Fruit fly (Drosophila melanogaster) whole organism, wandering third instar larva: ENCODE results near the gene Nph.

Source experiments
- Abd-B ChIP-seq: fragments of >200 bp; optimal IDR thresholded peaks from 2 replicates; lab custom pipeline; 2017; ENCODE audit warnings: missing biosample characterization, missing genetic modification characterization
- CG32264 ChIP-seq: fragments of 200-800 bp; sonication (Bioruptor generic); optimal IDR thresholded peaks from 2 replicates; lab custom pipeline; 2016; ENCODE audit warnings: missing biosample characterization, missing genetic modification characterization
- CrebA ChIP-seq: fragments of 200-800 bp; sonication (Bioruptor generic); optimal IDR thresholded peaks from 2 replicates; lab custom pipeline; 2016; ENCODE audit warnings: missing biosample characterization, mild to moderate bottlenecking, missing genetic modification characterization, borderline replicate concordance
- Dif ChIP-seq: fragments of 200-275, 200-300 bp; sonication (Bioruptor generic); optimal IDR thresholded peaks from 2 replicates; lab custom pipeline; 2018; ENCODE audit warnings: missing biosample characterization, missing genetic modification characterization; ENCODE audit not compliant: partially characterized antibody
- GATAd ChIP-seq: sonication (Bioruptor generic); optimal IDR thresholded peaks from 2 replicates; lab custom pipeline; 2016; ENCODE audit warnings: missing biosample characterization, missing genetic modification characterization
- HLH106 ChIP-seq: fragments of 200-800 bp; optimal IDR thresholded peaks from 3 replicates; lab custom pipeline; 2019; ENCODE audit warnings: missing biosample characterization, mild to moderate bottlenecking, missing genetic modification characterization, moderate library complexity
- Hnf4 ChIP-seq: fragments of 200-800 bp; sonication (Bioruptor generic); optimal IDR thresholded peaks from 2 replicates; lab custom pipeline; 2016; ENCODE audit warnings: missing biosample characterization, mild to moderate bottlenecking, missing genetic modification characterization
- Hr78 ChIP-seq: fragments of >200 bp; optimal IDR thresholded peaks from 2 replicates; lab custom pipeline; 2017; ENCODE audit warnings: missing biosample characterization, missing genetic modification characterization
- Hr83 ChIP-seq: fragments of 200-300 bp; sonication (Bioruptor generic); optimal IDR thresholded peaks from 2 replicates; lab custom pipeline; 2016; ENCODE audit warnings: missing biosample characterization, mild to moderate bottlenecking, missing genetic modification characterization, moderate library complexity; ENCODE audit not compliant: poor library complexity, severe bottlenecking
- Jra ChIP-seq: sonication (Bioruptor generic); optimal IDR thresholded peaks from 2 replicates; lab custom pipeline; 2016; ENCODE audit warnings: missing biosample characterization, missing genetic modification characterization
- Mio ChIP-seq: sonication (Bioruptor generic); optimal IDR thresholded peaks from 2 replicates; lab custom pipeline; 2016; ENCODE audit warnings: missing biosample characterization, missing genetic modification characterization
- N ChIP-seq: fragments of >200 bp; optimal IDR thresholded peaks from 2 replicates; lab custom pipeline; 2018; ENCODE audit warnings: missing biosample characterization, missing external identifiers, missing genetic modification characterization
- Rel ChIP-seq, 2 experiments: fragments of 200-800 bp; sonication (Bioruptor generic) in 1 of 2; optimal IDR thresholded peaks; 2 replicates in 1 of 2; 3 replicates in 1 of 2; lab custom pipeline; 2016 to 2019; ENCODE audit warnings: mild to moderate bottlenecking in 2 of 2, missing biosample characterization in 2 of 2, missing genetic modification characterization in 2 of 2, moderate library complexity in 1 of 2
- Vsx2 ChIP-seq: fragments of 200-300, 225-300 bp; sonication (Bioruptor generic); optimal IDR thresholded peaks from 2 replicates; lab custom pipeline; 2018; ENCODE audit warnings: missing biosample characterization, missing genetic modification characterization; ENCODE audit not compliant: partially characterized antibody
- br ChIP-seq: fragments of 200-800 bp; sonication (Bioruptor generic); optimal IDR thresholded peaks from 2 replicates; lab custom pipeline; 2016; ENCODE audit warnings: missing biosample characterization, missing genetic modification characterization
- dl ChIP-seq, 2 experiments: fragments of 175-275, 200-275 bp in 1 of 2; fragments of 200-275 bp in 1 of 2; sonication (Bioruptor generic); optimal IDR thresholded peaks; lab custom pipeline; 2018; ENCODE audit warnings: mild to moderate bottlenecking in 2 of 2, missing biosample characterization in 2 of 2, missing genetic modification characterization in 2 of 2, moderate library complexity in 2 of 2; ENCODE audit not compliant: partially characterized antibody in 2 of 2, insufficient read depth in 1 of 2
- dmrt93B ChIP-seq: fragments of 200-800 bp; sonication (Bioruptor generic); optimal IDR thresholded peaks from 2 replicates; lab custom pipeline; 2018; ENCODE audit warnings: missing biosample characterization, mild to moderate bottlenecking, missing genetic modification characterization
- ey ChIP-seq: fragments of 200-800 bp; sonication (Bioruptor generic); optimal IDR thresholded peaks from 2 replicates; lab custom pipeline; 2016; ENCODE audit warnings: missing biosample characterization, missing genetic modification characterization
- foxo ChIP-seq, 2 experiments: fragments of 200-800 bp; sonication (Bioruptor generic); optimal IDR thresholded peaks; 2 replicates in 1 of 2; 3 replicates in 1 of 2; lab custom pipeline; 2016 to 2017; ENCODE audit warnings: missing biosample characterization in 2 of 2, missing genetic modification characterization in 2 of 2
- jim ChIP-seq: fragments of 175-275, 200-325 bp; sonication (Bioruptor generic); optimal IDR thresholded peaks from 2 replicates; lab custom pipeline; 2016; ENCODE audit warnings: missing biosample characterization, mild to moderate bottlenecking, missing genetic modification characterization
- lola ChIP-seq: fragments of >200 bp; optimal IDR thresholded peaks from 2 replicates; lab custom pipeline; 2017; ENCODE audit warnings: missing biosample characterization, missing genetic modification characterization
- pan ChIP-seq: fragments of >200 bp; optimal IDR thresholded peaks from 2 replicates; lab custom pipeline; 2017
- psq ChIP-seq: fragments of 200-800 bp; sonication (Bioruptor generic); optimal IDR thresholded peaks from 3 replicates; lab custom pipeline; 2017; ENCODE audit warnings: missing biosample characterization, mild to moderate bottlenecking, missing genetic modification characterization, moderate library complexity
- rgr ChIP-seq: fragments of 200-800 bp; sonication (Bioruptor generic); optimal IDR thresholded peaks from 3 replicates; lab custom pipeline; 2016; ENCODE audit warnings: missing biosample characterization, mild to moderate bottlenecking, missing genetic modification characterization
- tai ChIP-seq: sonication (Bioruptor generic); optimal IDR thresholded peaks from 2 replicates; lab custom pipeline; 2016; ENCODE audit warnings: missing biosample characterization, missing genetic modification characterization
- usp ChIP-seq: fragments of >200 bp; optimal IDR thresholded peaks from 2 replicates; lab custom pipeline; 2017; ENCODE audit warnings: missing biosample characterization, missing genetic modification characterization
- woc ChIP-seq: sonication (Bioruptor generic); optimal IDR thresholded peaks from 2 replicates; lab custom pipeline; 2016; ENCODE audit warnings: missing biosample characterization, mild to moderate bottlenecking, missing genetic modification characterization

Gene Nph

DNA sequence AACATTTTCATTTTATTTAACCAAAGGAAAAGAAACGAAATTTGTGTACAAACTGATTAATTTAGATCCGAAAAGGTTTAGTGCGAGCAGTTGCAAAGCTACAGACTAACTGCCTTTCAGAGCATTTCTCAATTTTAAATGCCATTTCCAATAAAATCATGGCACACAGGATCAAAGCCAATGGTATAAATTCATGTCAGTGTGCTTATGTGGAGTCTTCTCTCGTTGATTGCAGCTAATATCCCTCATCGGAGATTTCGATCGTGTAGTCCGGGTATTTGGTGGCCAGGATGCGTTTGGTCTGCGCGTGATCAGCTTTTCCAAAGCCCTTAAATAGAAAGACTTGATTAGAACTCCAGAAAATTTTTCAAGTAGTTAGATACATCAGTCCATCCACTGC is 34.0 kb upstream of the Nph start, which contains the start of gene janB:
TSS of gene janB (minus strand) at position 101 of the 400 bp plus-strand sequence.
- no peak for TF ChIP-seq GATAd (GFP tag; lab: Kevin White, UChicago)

DNA sequence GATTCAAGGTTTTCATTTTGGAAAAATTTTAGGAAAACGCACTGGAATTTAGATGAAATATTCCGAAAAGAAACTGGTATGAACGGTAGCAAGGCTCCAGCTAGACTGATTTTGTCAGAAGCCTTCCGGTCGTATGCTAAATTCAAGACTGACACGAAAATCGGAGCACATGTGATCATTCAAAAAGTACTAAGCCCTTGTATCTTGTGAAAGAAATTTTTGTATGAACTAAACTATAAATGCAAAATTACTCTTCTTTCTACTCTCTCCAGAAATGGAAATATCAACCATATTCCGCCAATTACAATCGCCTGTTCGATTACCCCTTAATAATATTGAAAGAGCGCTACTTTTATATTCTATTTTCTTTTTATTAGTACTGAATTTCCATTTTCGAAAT is 33.0 kb upstream of the Nph start, which contains the start of gene ocn:
TSS of gene ocn (minus strand) at position 101 of the 400 bp plus-strand sequence.
- no peak for TF ChIP-seq dmrt93B (GFP tag; lab: Kevin White, UChicago)
- no peak for TF ChIP-seq CrebA (GFP tag; lab: Kevin White, UChicago)
- TF ChIP-seq dl (GFP tag; optimal IDR thresholded peaks at IDR 0.05; lab: Kevin White, UChicago; ENCODE audit: insufficient read depth in 1 of 2, partially characterized antibody in 2 of 2) = no peak
- no peak for TF ChIP-seq tai
- TF ChIP-seq, all 38 proteins: peak for 0

DNA sequence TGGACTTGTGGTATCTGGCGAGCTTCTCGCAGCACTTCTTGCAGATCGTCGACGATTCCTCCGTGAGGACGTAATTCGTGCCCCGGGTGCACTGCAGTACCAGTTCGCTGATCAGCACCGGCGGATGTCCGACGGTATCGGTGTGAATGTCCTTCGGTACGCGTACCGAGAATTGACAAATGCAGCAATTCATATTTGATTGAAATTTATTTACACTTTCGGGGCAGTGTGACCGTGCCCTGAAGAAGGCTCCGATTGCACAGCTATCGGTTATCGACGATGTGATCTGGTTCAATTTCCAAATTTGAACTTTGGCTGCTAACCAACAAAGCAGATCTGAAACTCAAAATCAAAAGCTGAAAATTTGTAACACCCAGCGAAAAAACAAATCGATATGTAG is 31.9 kb upstream of the Nph start, which contains the start of gene ZIPIC:
TSS of gene ZIPIC (minus strand) at position 262 of the 400 bp plus-strand sequence.
- TF ChIP-seq pan (lab: Kevin White, UChicago) (no peak), Mio (GFP tag; lab: Kevin White, UChicago) (no peak), dmrt93B (GFP tag; lab: Kevin White, UChicago) (no peak), CG32264 (GFP tag; lab: Kevin White, UChicago) (no peak), Dif (GFP tag; lab: Kevin White, UChicago) (no peak), Hnf4 (GFP tag; lab: Kevin White, UChicago) (no peak), lola (GFP tag; lab: Kevin White, UChicago) (no peak), usp (GFP tag; lab: Kevin White, UChicago) (no peak), ey (GFP tag; lab: Kevin White, UChicago) (no peak), Vsx2 (GFP tag; lab: Kevin White, UChicago) (no peak), Hr83 (GFP tag; lab: Kevin White, UChicago) (no peak), Hr78 (GFP tag; lab: Kevin White, UChicago) (no peak), tai (no peak), CrebA (GFP tag; lab: Kevin White, UChicago) (no peak), dl (GFP tag; optimal IDR thresholded peaks at IDR 0.05; lab: Kevin White, UChicago; ENCODE audit: insufficient read depth in 1 of 2, partially characterized antibody in 2 of 2) (no peak), psq (no peak), Abd-B (GFP tag; lab: Kevin White, UChicago) (no peak), Jra (GFP tag; lab: Kevin White, UChicago) (no peak)

DNA sequence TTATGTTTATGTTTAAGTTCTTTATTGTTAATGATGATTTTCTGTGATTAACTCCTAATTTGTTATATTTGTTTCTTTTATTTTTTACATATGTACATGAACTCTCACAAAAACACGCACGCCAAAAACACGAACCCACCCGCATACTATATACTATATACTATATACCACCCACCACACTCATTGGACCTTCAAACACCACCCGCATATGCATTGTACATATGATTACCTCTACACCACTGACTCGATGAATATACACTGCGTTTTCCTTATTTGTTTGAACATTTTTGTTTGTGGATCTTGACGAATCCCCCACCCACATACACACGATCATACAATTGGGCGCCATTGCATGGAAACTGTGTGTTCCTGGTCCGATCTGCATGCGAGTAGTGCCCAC is 27.6 kb upstream of the Nph start:
- no peak for TF ChIP-seq usp (GFP tag; lab: Kevin White, UChicago)
- no peak for TF ChIP-seq CG32264 (GFP tag; lab: Kevin White, UChicago)
- no peak for TF ChIP-seq br (GFP tag; lab: Kevin White, UChicago)
- no peak for TF ChIP-seq N (GFP tag; lab: Kevin White, UChicago)
- no peak for TF ChIP-seq jim (GFP tag; lab: Kevin White, UChicago)
- no peak for TF ChIP-seq Hnf4 (GFP tag; lab: Kevin White, UChicago)
- no peak for TF ChIP-seq lola (GFP tag; lab: Kevin White, UChicago)
- no peak for TF ChIP-seq HLH106 (tag; lab: Kevin White, UChicago)
- no peak for TF ChIP-seq woc (GFP tag; lab: Kevin White, UChicago)
- no peak for TF ChIP-seq ey (GFP tag; lab: Kevin White, UChicago)
- no peak for TF ChIP-seq tai

DNA sequence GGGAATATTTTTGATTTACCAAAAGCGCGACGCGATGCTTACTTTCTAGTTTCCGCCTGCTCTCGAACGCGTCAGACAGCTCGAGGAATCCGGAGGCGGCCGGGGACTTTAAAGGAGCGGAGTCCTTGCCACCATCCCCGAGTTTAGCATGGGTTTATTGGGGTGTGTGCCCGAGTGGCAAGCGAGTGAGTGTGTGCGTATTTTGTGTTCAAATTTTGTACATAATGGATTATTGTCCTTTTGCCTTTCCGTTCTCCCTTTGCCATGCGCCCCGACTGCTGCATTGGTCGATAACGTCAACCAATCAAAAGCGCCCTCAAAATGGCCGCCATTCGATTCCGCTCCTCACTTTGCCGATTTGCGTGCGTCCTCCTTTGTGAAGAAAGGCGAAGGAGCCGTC is 25.4 kb upstream of the Nph start:
- TF ChIP-seq foxo (GFP tag; optimal IDR thresholded peaks at IDR 0.05; lab: Kevin White, UChicago) (no peak), Rel (GFP tag; optimal IDR thresholded peaks at IDR 0.05; lab: Kevin White, UChicago) (no peak), Rel (tag; optimal IDR thresholded peaks at IDR 0.05; lab: Kevin White, UChicago) (no peak), dl (GFP tag; optimal IDR thresholded peaks at IDR 0.05; lab: Kevin White, UChicago; ENCODE audit: insufficient read depth in 1 of 2, partially characterized antibody in 2 of 2) (no peak), Hr83 (GFP tag; lab: Kevin White, UChicago) (no peak), GATAd (GFP tag; lab: Kevin White, UChicago) (no peak), psq (no peak), Vsx2 (GFP tag; lab: Kevin White, UChicago) (no peak), HLH106 (tag; lab: Kevin White, UChicago) (no peak), rgr (GFP tag; lab: Kevin White, UChicago) (no peak), N (GFP tag; lab: Kevin White, UChicago) (no peak)
